Fruit fly (Drosophila melanogaster) whole organism, embryonic: ENCODE measurements around the gene CG13654.

Source experiments
- Atf6 ChIP-seq: fragments of 200-800 bp; sonication (Bioruptor generic); IDR thresholded peaks from 2 replicates; pipeline ENCODE4 v1.3.6; 2022; ENCODE audit warnings: missing biosample characterization, missing genetic modification characterization
- BEAF-32 ChIP-seq: fragments of 200-800 bp; sonication (Bioruptor generic); optimal IDR thresholded peaks from 3 replicates; lab custom pipeline; 2017; ENCODE audit warnings: missing biosample characterization, missing genetic modification characterization, mild to moderate bottlenecking, moderate library complexity, missing genetic modification reagents
- CG10209 ChIP-seq: fragments of 200-800 bp; sonication (Bioruptor generic); optimal IDR thresholded peaks from 3 replicates; lab custom pipeline; 2017; ENCODE audit warnings: missing biosample characterization, mild to moderate bottlenecking, missing genetic modification characterization, missing genetic modification reagents
- CG10431 ChIP-seq: fragments of 200-800 bp; sonication (Bioruptor generic); optimal IDR thresholded peaks from 3 replicates; lab custom pipeline; 2018; ENCODE audit warnings: missing biosample characterization, mild to moderate bottlenecking, missing genetic modification characterization
- CG10543 ChIP-seq: fragments of 200-800 bp; sonication (Bioruptor generic); optimal IDR thresholded peaks from 3 replicates; lab custom pipeline; 2017; ENCODE audit warnings: missing biosample characterization, mild to moderate bottlenecking, missing genetic modification characterization, moderate library complexity
- CG11398 ChIP-seq: fragments of 200-800 bp; sonication (Bioruptor generic); optimal IDR thresholded peaks from 2 replicates; lab custom pipeline; 2016; ENCODE audit warnings: missing biosample characterization, missing genetic modification characterization
- CG13296 ChIP-seq: fragments of 200-800 bp; sonication (Bioruptor generic); optimal IDR thresholded peaks from 3 replicates; lab custom pipeline; 2018; ENCODE audit warnings: missing biosample characterization, mild to moderate bottlenecking, missing genetic modification characterization
- CG13424 ChIP-seq: fragments of 200-800 bp; sonication (Bioruptor generic); optimal IDR thresholded peaks from 2 replicates; lab custom pipeline; 2019; ENCODE audit warnings: missing biosample characterization, mild to moderate bottlenecking, missing genetic modification characterization, moderate library complexity
- CG13894 ChIP-seq: fragments of 200-800 bp; sonication (Bioruptor generic); optimal IDR thresholded peaks from 3 replicates; lab custom pipeline; 2018; ENCODE audit warnings: missing biosample characterization, mild to moderate bottlenecking, missing genetic modification characterization, moderate library complexity
- CG16813 ChIP-seq: fragments of 200-800 bp; sonication (Bioruptor generic); IDR thresholded peaks from 3 replicates; pipeline ENCODE4 v1.3.6; 2022; ENCODE audit warnings: missing biosample characterization, missing genetic modification characterization; ENCODE audit not compliant: partially characterized antibody
- CG2199 ChIP-seq: fragments of 200-800 bp; sonication (Bioruptor generic); IDR thresholded peaks from 3 replicates; pipeline ENCODE4 v1.3.6; 2022; ENCODE audit warnings: missing biosample characterization, missing genetic modification characterization
- CG2202 ChIP-seq: fragments of 200-800 bp; sonication (Bioruptor generic); optimal IDR thresholded peaks from 2 replicates; lab custom pipeline; 2018; ENCODE audit warnings: missing biosample characterization, mild to moderate bottlenecking, missing genetic modification characterization
- CG31224 ChIP-seq: fragments of 200-800 bp; sonication (Bioruptor generic); IDR thresholded peaks from 2 replicates; pipeline ENCODE4 v1.3.6; 2022; ENCODE audit warnings: missing biosample characterization, missing genetic modification characterization
- CG4328 ChIP-seq: fragments of 200-800 bp; sonication (Bioruptor generic); optimal IDR thresholded peaks from 3 replicates; lab custom pipeline; 2017; ENCODE audit warnings: missing biosample characterization, missing genetic modification reagents, missing genetic modification characterization
- CG4360 ChIP-seq: fragments of 200-800 bp; sonication (Bioruptor generic); IDR thresholded peaks from 2 replicates; pipeline ENCODE4 v1.3.6; 2022; ENCODE audit warnings: missing biosample characterization, missing genetic modification characterization
- CG4854 ChIP-seq: fragments of 200-800 bp; sonication (Bioruptor generic); optimal IDR thresholded peaks from 2 replicates; lab custom pipeline; 2016; ENCODE audit warnings: missing biosample characterization, missing genetic modification characterization, inconsistent platforms
- CG5953 ChIP-seq: fragments of 200-800 bp; sonication (Bioruptor generic); IDR thresholded peaks from 2 replicates; pipeline ENCODE4 v1.3.6; 2022; ENCODE audit warnings: missing biosample characterization, missing genetic modification characterization
- CG6654 ChIP-seq: fragments of 200-800 bp; sonication (Bioruptor generic); optimal IDR thresholded peaks from 2 replicates; lab custom pipeline; 2017; ENCODE audit warnings: missing biosample characterization, mild to moderate bottlenecking, missing genetic modification characterization
- CG6683 ChIP-seq: fragments of 200-800 bp; sonication (Bioruptor generic); optimal IDR thresholded peaks from 2 replicates; lab custom pipeline; 2017; ENCODE audit warnings: missing biosample characterization, mild to moderate bottlenecking, missing genetic modification characterization, missing genetic modification reagents
- CG7271 ChIP-seq: fragments of 200-800 bp; sonication (Bioruptor generic); optimal IDR thresholded peaks from 2 replicates; lab custom pipeline; 2018; ENCODE audit warnings: missing biosample characterization, mild to moderate bottlenecking, missing genetic modification characterization, moderate library complexity
- CG7745 ChIP-seq: fragments of 200-800 bp; sonication (Bioruptor generic); optimal IDR thresholded peaks from 2 replicates; lab custom pipeline; 2018; ENCODE audit warnings: missing biosample characterization, mild to moderate bottlenecking, missing genetic modification characterization, moderate library complexity
- CG8765 ChIP-seq: fragments of 200-800 bp; sonication (Bioruptor generic); IDR thresholded peaks from 2 replicates; pipeline ENCODE4 v1.3.6; 2022; ENCODE audit warnings: missing biosample characterization, missing genetic modification characterization
- CG9215 ChIP-seq: fragments of 200-800 bp; sonication (Bioruptor generic); IDR thresholded peaks from 2 replicates; pipeline ENCODE4 v1.3.6; 2022; ENCODE audit warnings: missing biosample characterization, missing genetic modification characterization
- CG9932 ChIP-seq: fragments of 200-800 bp; sonication (Bioruptor generic); IDR thresholded peaks from 2 replicates; pipeline ENCODE4 v1.3.6; 2022; ENCODE audit warnings: missing biosample characterization, missing genetic modification characterization
- Dip2 ChIP-seq: fragments of 200-800 bp; sonication (Bioruptor generic); IDR thresholded peaks from 2 replicates; pipeline ENCODE4 v1.3.6; 2022; ENCODE audit warnings: missing biosample characterization, missing genetic modification characterization
- Drgx ChIP-seq: fragments of 200-800 bp; sonication (Bioruptor generic); IDR thresholded peaks from 2 replicates; pipeline ENCODE4 v1.3.6; 2022; ENCODE audit warnings: missing biosample characterization, missing genetic modification characterization
- Hmx ChIP-seq: fragments of 200-800 bp; sonication (Bioruptor generic); optimal IDR thresholded peaks from 2 replicates; lab custom pipeline; 2016; ENCODE audit warnings: missing biosample characterization, missing genetic modification characterization
- Nf-YC ChIP-seq: fragments of 200-800 bp; optimal IDR thresholded peaks from 3 replicates; lab custom pipeline; 2019; ENCODE audit warnings: missing biosample characterization, mild to moderate bottlenecking, missing genetic modification characterization, moderate library complexity
- Oaz ChIP-seq: fragments of 200-800 bp; sonication (Bioruptor generic); IDR thresholded peaks from 2 replicates; pipeline ENCODE4 v1.3.6; 2022; ENCODE audit warnings: missing biosample characterization, missing genetic modification characterization
- Spps ChIP-seq: fragments of 200-800 bp; sonication (Bioruptor generic); optimal IDR thresholded peaks from 2 replicates; lab custom pipeline; 2018; ENCODE audit warnings: missing biosample characterization, mild to moderate bottlenecking, missing genetic modification characterization
- Xrp1 ChIP-seq: fragments of 200-800 bp; sonication (Bioruptor generic); IDR thresholded peaks from 2 replicates; pipeline ENCODE4 v1.3.6; 2022; ENCODE audit warnings: missing biosample characterization, missing genetic modification characterization
- ac ChIP-seq: fragments of 200-800 bp; sonication (Bioruptor generic); optimal IDR thresholded peaks from 3 replicates; lab custom pipeline; 2017; ENCODE audit warnings: missing biosample characterization, mild to moderate bottlenecking, missing genetic modification characterization
- ara ChIP-seq: fragments of 200-800 bp; sonication (Bioruptor generic); IDR thresholded peaks from 2 replicates; pipeline ENCODE4 v1.3.6; 2022; ENCODE audit warnings: missing biosample characterization, missing genetic modification characterization
- crol ChIP-seq: fragments of 200-800 bp; sonication (Bioruptor generic); IDR thresholded peaks from 2 replicates; pipeline ENCODE4 v1.3.6; 2022; ENCODE audit warnings: missing biosample characterization, missing genetic modification characterization
- da ChIP-seq: fragments of 200-800 bp; sonication (Bioruptor generic); optimal IDR thresholded peaks from 2 replicates; lab custom pipeline; 2016; ENCODE audit warnings: missing biosample characterization, missing genetic modification characterization
- dysf ChIP-seq: fragments of 200-800 bp; sonication (Bioruptor generic); IDR thresholded peaks from 3 replicates; pipeline ENCODE4 v1.3.6; 2022; ENCODE audit warnings: missing biosample characterization, missing genetic modification characterization
- gce ChIP-seq: fragments of 200-800 bp; sonication (Bioruptor generic); IDR thresholded peaks from 3 replicates; pipeline ENCODE4 v1.3.6; 2022; ENCODE audit warnings: missing biosample characterization, missing genetic modification characterization
- gcm ChIP-seq: fragments of 200-800 bp; sonication (Bioruptor generic); optimal IDR thresholded peaks from 2 replicates; lab custom pipeline; 2019; ENCODE audit warnings: missing biosample characterization, mild to moderate bottlenecking, missing genetic modification characterization, moderate library complexity
- inv ChIP-seq: fragments of 200-800 bp; sonication (Bioruptor generic); IDR thresholded peaks from 2 replicates; pipeline ENCODE4 v1.3.6; 2022; ENCODE audit warnings: missing biosample characterization, missing genetic modification characterization; ENCODE audit not compliant: partially characterized antibody
- jumu ChIP-seq: fragments of 200-800 bp; sonication (Bioruptor generic); optimal IDR thresholded peaks from 3 replicates; lab custom pipeline; 2016; ENCODE audit warnings: missing biosample characterization, missing genetic modification characterization
- pzg ChIP-seq: fragments of 200-800 bp; sonication (Bioruptor generic); optimal IDR thresholded peaks from 3 replicates; lab custom pipeline; 2018; ENCODE audit warnings: missing biosample characterization, mild to moderate bottlenecking, missing genetic modification characterization, moderate library complexity
- sc ChIP-seq, 3 experiments: fragments of >200 bp in 2 of 3; fragments of 200-800 bp in 1 of 3; sonication (Bioruptor generic) in 1 of 3; optimal IDR thresholded peaks; 2 replicates in 2 of 3; 3 replicates in 1 of 3; lab custom pipeline; 2017; ENCODE audit warnings: mild to moderate bottlenecking in 1 of 3, missing biosample characterization in 1 of 3, missing genetic modification characterization in 1 of 3, missing genetic modification reagents in 1 of 3
- sima ChIP-seq: fragments of 200-800 bp; sonication (Bioruptor generic); optimal IDR thresholded peaks from 2 replicates; lab custom pipeline; 2016; ENCODE audit warnings: missing biosample characterization, missing genetic modification characterization
- slou ChIP-seq: fragments of 200-800 bp; sonication (Bioruptor generic); optimal IDR thresholded peaks from 3 replicates; lab custom pipeline; 2016; ENCODE audit warnings: missing biosample characterization, missing genetic modification characterization
- sna ChIP-seq: fragments of 200-800 bp; sonication (Bioruptor generic); IDR thresholded peaks from 2 replicates; pipeline ENCODE4 v1.3.6; 2022; ENCODE audit warnings: missing biosample characterization, missing genetic modification characterization; ENCODE audit not compliant: partially characterized antibody
- toy ChIP-seq: fragments of 200-800 bp; sonication (Bioruptor generic); IDR thresholded peaks from 2 replicates; pipeline ENCODE4 v1.3.6; 2022; ENCODE audit warnings: missing biosample characterization, missing genetic modification characterization
- tup ChIP-seq: fragments of 200-800 bp; sonication (Bioruptor generic); optimal IDR thresholded peaks from 2 replicates; lab custom pipeline; 2016; ENCODE audit warnings: missing biosample characterization, mild to moderate bottlenecking, missing genetic modification characterization, moderate library complexity
- unpg ChIP-seq: fragments of 200-800 bp; sonication (Bioruptor generic); optimal IDR thresholded peaks from 3 replicates; lab custom pipeline; 2018; ENCODE audit warnings: missing biosample characterization, mild to moderate bottlenecking, missing genetic modification characterization, moderate library complexity
- zen ChIP-seq: fragments of 200-800 bp; sonication (Bioruptor generic); optimal IDR thresholded peaks from 3 replicates; lab custom pipeline; 2018; ENCODE audit warnings: missing biosample characterization, mild to moderate bottlenecking, missing genetic modification characterization, moderate library complexity

The CG13654 gene

dm6 chr3R:25258628-25259240 lies 59.1 kb downstream of the CG13654 start, which contains the start of gene CG11857 (continued):
- peak; percentile 80 for TF ChIP-seq crol
- peak; percentile 96 for TF ChIP-seq gce (GFP tag; lab: Robert Waterston, UW)
- TF ChIP-seq pzg = peak; percentile 89
- TF ChIP-seq CG9215 = peak; percentile 99
- peak; percentile 95 for TF ChIP-seq CG7271 (tag; lab: Kevin White, UChicago)
- TF ChIP-seq CG2202 (tag; lab: Kevin White, UChicago) = peak; percentile 95
- peak; percentile 97 for TF ChIP-seq toy (GFP tag; lab: Robert Waterston, UW)
- TF ChIP-seq inv = peak; percentile 100
- peak; percentile 99 for TF ChIP-seq dysf (GFP tag; lab: Robert Waterston, UW)
- TF ChIP-seq Spps (tag; lab: Kevin White, UChicago) = peak; percentile 94
- TF ChIP-seq CG13296 (GFP tag; lab: Kevin White, UChicago) = peak; percentile 93
- TF ChIP-seq Nf-YC (tag; lab: Kevin White, UChicago) = peak; percentile 87
- peak; percentile 75 for TF ChIP-seq CG4360 (GFP tag; lab: Robert Waterston, UW)
- peak; percentile 82 for TF ChIP-seq CG10431 (GFP tag; lab: Kevin White, UChicago)
- TF ChIP-seq CG4854 (GFP tag; lab: Kevin White, UChicago) = peak; percentile 96
- peak; percentile 99 for TF ChIP-seq Xrp1 (GFP tag; lab: Robert Waterston, UW)
- peak; percentile 100 for TF ChIP-seq sna (GFP tag; lab: Robert Waterston, UW)
- TF ChIP-seq CG16813 (GFP tag; lab: Robert Waterston, UW) = peak; percentile 100
- TF ChIP-seq Atf6 = peak; percentile 98
- TF ChIP-seq gcm (GFP tag; lab: Kevin White, UChicago) = peak; percentile 94
- peak; percentile 95 for TF ChIP-seq da
- peak; percentile 98 for TF ChIP-seq ara (GFP tag; lab: Robert Waterston, UW)
- peak; percentile 87 for TF ChIP-seq CG6683 (GFP tag; lab: Kevin White, UChicago)
- TF ChIP-seq CG4328 = peak; percentile 91
- TF ChIP-seq Drgx (GFP tag; lab: Robert Waterston, UW) = peak; percentile 96
- TF ChIP-seq CG11398 (GFP tag; lab: Kevin White, UChicago) = peak; percentile 94
- TF ChIP-seq CG10543 (GFP tag; lab: Kevin White, UChicago) = peak; percentile 95
- TF ChIP-seq zen = peak; percentile 99
- peak; percentile 76 for TF ChIP-seq CG7745
- TF ChIP-seq CG10209 (GFP tag; lab: Kevin White, UChicago) = peak; percentile 97
- TF ChIP-seq CG9932 = peak; percentile 100
- TF ChIP-seq CG13424 (tag; lab: Kevin White, UChicago) = peak; percentile 98
- peak; percentile 96 for TF ChIP-seq Hmx (GFP tag; lab: Kevin White, UChicago)
- peak; percentile 98 for TF ChIP-seq CG8765 (GFP tag; lab: Robert Waterston, UW)
- peak; percentile 97 for TF ChIP-seq CG31224 (GFP tag; lab: Robert Waterston, UW)
- peak; percentile 94 for TF ChIP-seq tup
- peak; percentile 88 for TF ChIP-seq CG6654
- TF ChIP-seq BEAF-32 (GFP tag; lab: Kevin White, UChicago) = peak; percentile 100
- TF ChIP-seq CG2199 (GFP tag; lab: Robert Waterston, UW) = peak; percentile 99
- TF ChIP-seq Oaz (GFP tag; lab: Robert Waterston, UW) = peak; percentile 98
- TF ChIP-seq CG13894 (tag; lab: Kevin White, UChicago) = peak; percentile 97
- TF ChIP-seq Dip2 (GFP tag; lab: Robert Waterston, UW) = peak; percentile 80
- TF ChIP-seq slou = peak; percentile 98
- TF ChIP-seq sima (GFP tag; lab: Kevin White, UChicago) = peak; percentile 90
- TF ChIP-seq sc (optimal IDR thresholded peaks at IDR 0.05; lab: Kevin White, UChicago) = no peak
- TF ChIP-seq sc (GFP tag; optimal IDR thresholded peaks at IDR 0.05; lab: Kevin White, UChicago) = peak; percentile 94
- TF ChIP-seq CG5953 = peak; percentile 96
- peak; percentile 97 for TF ChIP-seq jumu (GFP tag; lab: Kevin White, UChicago)
- TF ChIP-seq unpg = peak; percentile 98
- peak; percentile 89 for TF ChIP-seq ac (GFP tag; lab: Kevin White, UChicago)
